Worm (Caenorhabditis elegans) whole organism, mixed stage, embryonic: ENCODE measurements around the gene R74.7.

Source experiments
- M03D4.4 ChIP-seq: sonication (generic microtip); optimal IDR thresholded peaks from 2 replicates; lab custom pipeline; 2017; ENCODE audit warnings: mild to moderate bottlenecking, missing genetic modification characterization, missing compliant biosample characterization
- bed-3 ChIP-seq: fragments of 200-800 bp; sonication (Bioruptor generic); optimal IDR thresholded peaks from 3 replicates; lab custom pipeline; 2018; ENCODE audit warnings: mild to moderate bottlenecking, missing genetic modification characterization, moderate library complexity, missing compliant biosample characterization
- blmp-1 ChIP-seq: fragments of 150-350 bp; optimal IDR thresholded peaks from 2 replicates; lab custom pipeline; 2014; ENCODE audit warnings: missing biosample characterization, missing genetic modification characterization
- ceh-39 ChIP-seq: fragments of 150-350 bp; optimal IDR thresholded peaks from 2 replicates; lab custom pipeline; 2014; ENCODE audit warnings: missing biosample characterization, missing genetic modification characterization
- ceh-43 ChIP-seq: fragments of 200-800 bp; sonication (Bioruptor generic); optimal IDR thresholded peaks from 2 replicates; lab custom pipeline; 2018; ENCODE audit warnings: mild to moderate bottlenecking, missing genetic modification characterization, moderate library complexity, missing compliant biosample characterization
- ceh-83 ChIP-seq: fragments of 200-800 bp; sonication (Bioruptor generic); optimal IDR thresholded peaks from 2 replicates; lab custom pipeline; 2018; ENCODE audit warnings: mild to moderate bottlenecking, missing genetic modification characterization, missing compliant biosample characterization
- ces-1 ChIP-seq: fragments of 150-350 bp; optimal IDR thresholded peaks from 2 replicates; lab custom pipeline; 2014; ENCODE audit warnings: missing biosample characterization, missing genetic modification reagents, missing genetic modification characterization
- cnd-1 ChIP-seq: fragments of 200-800 bp; sonication (Bioruptor generic); optimal IDR thresholded peaks from 2 replicates; lab custom pipeline; 2018; ENCODE audit warnings: mild to moderate bottlenecking, missing genetic modification characterization, missing compliant biosample characterization
- drap-1 ChIP-seq: fragments of 200-800 bp; sonication (Bioruptor generic); optimal IDR thresholded peaks from 3 replicates; lab custom pipeline; 2018; ENCODE audit warnings: mild to moderate bottlenecking, missing genetic modification characterization, missing compliant biosample characterization
- elt-1 ChIP-seq: sonication (generic microtip); optimal IDR thresholded peaks from 2 replicates; lab custom pipeline; 2017; ENCODE audit warnings: missing genetic modification characterization, mild to moderate bottlenecking, missing compliant biosample characterization, antibody characterized with exemption, moderate library complexity, borderline replicate concordance; ENCODE audit not compliant: insufficient read depth
- elt-3 ChIP-seq: fragments of 150-350 bp; optimal IDR thresholded peaks from 2 replicates; lab custom pipeline; 2014; ENCODE audit warnings: missing biosample characterization, missing genetic modification characterization
- flh-1 ChIP-seq: fragments of 200-800 bp; sonication (Bioruptor generic); optimal IDR thresholded peaks from 2 replicates; lab custom pipeline; 2018; ENCODE audit warnings: mild to moderate bottlenecking, missing genetic modification characterization, moderate library complexity, missing compliant biosample characterization
- ham-2 ChIP-seq: fragments of 200-800 bp; sonication (Bioruptor generic); optimal IDR thresholded peaks from 2 replicates; lab custom pipeline; 2018; ENCODE audit warnings: mild to moderate bottlenecking, missing genetic modification characterization, missing compliant biosample characterization
- hlh-1 ChIP-seq: fragments of 150-350 bp; optimal IDR thresholded peaks from 2 replicates; lab custom pipeline; 2014; ENCODE audit warnings: missing biosample characterization, missing genetic modification reagents, missing genetic modification characterization
- lin-13 ChIP-seq: fragments of 150-350 bp; optimal IDR thresholded peaks from 2 replicates; lab custom pipeline; 2014; ENCODE audit warnings: missing biosample characterization, missing genetic modification characterization
- lin-32 ChIP-seq: fragments of 200-800 bp; sonication (Bioruptor generic); optimal IDR thresholded peaks from 2 replicates; lab custom pipeline; 2018; ENCODE audit warnings: mild to moderate bottlenecking, missing genetic modification characterization, missing compliant biosample characterization
- lsy-2 ChIP-seq: fragments of 150-350 bp; optimal IDR thresholded peaks from 2 replicates; lab custom pipeline; 2014; ENCODE audit warnings: missing biosample characterization, missing genetic modification characterization
- mab-5 ChIP-seq: fragments of 150-350 bp; optimal IDR thresholded peaks from 2 replicates; lab custom pipeline; 2014; ENCODE audit warnings: missing biosample characterization, missing genetic modification characterization
- mep-1 ChIP-seq: fragments of 150-350 bp; optimal IDR thresholded peaks from 2 replicates; lab custom pipeline; 2017; ENCODE audit warnings: missing biosample characterization, missing genetic modification reagents, missing genetic modification characterization, inconsistent platforms
- mls-2 ChIP-seq: sonication (generic microtip); optimal IDR thresholded peaks from 2 replicates; lab custom pipeline; 2016; ENCODE audit warnings: mild to moderate bottlenecking, missing genetic modification characterization, moderate library complexity, missing compliant biosample characterization
- nhr-12 ChIP-seq: fragments of 150-350 bp; optimal IDR thresholded peaks from 2 replicates; lab custom pipeline; 2014; ENCODE audit warnings: missing biosample characterization, missing genetic modification characterization
- nhr-2 ChIP-seq: fragments of 150-350 bp; optimal IDR thresholded peaks from 2 replicates; lab custom pipeline; 2014; ENCODE audit warnings: missing biosample characterization, missing genetic modification characterization
- nhr-237 ChIP-seq: fragments of 150-350 bp; optimal IDR thresholded peaks from 2 replicates; lab custom pipeline; 2014; ENCODE audit warnings: missing biosample characterization, missing genetic modification characterization
- nhr-76 ChIP-seq: sonication (generic microtip); optimal IDR thresholded peaks from 2 replicates; lab custom pipeline; 2017; ENCODE audit warnings: missing biosample characterization, missing genetic modification characterization
- pha-4 ChIP-seq: fragments of 150-350 bp; optimal IDR thresholded peaks from 2 replicates; lab custom pipeline; 2018; ENCODE audit warnings: missing biosample characterization, missing genetic modification reagents, missing genetic modification characterization
- sem-2 ChIP-seq: fragments of 200-800 bp; sonication (Bioruptor generic); optimal IDR thresholded peaks from 2 replicates; lab custom pipeline; 2018; ENCODE audit warnings: mild to moderate bottlenecking, missing genetic modification characterization, missing compliant biosample characterization
- snpc-4 ChIP-seq: fragments of 150-350 bp; optimal IDR thresholded peaks from 2 replicates; lab custom pipeline; 2014; ENCODE audit warnings: missing biosample characterization, missing genetic modification characterization
- sptf-1 ChIP-seq: sonication (generic microtip); optimal IDR thresholded peaks from 2 replicates; lab custom pipeline; 2017; ENCODE audit warnings: mild to moderate bottlenecking, missing genetic modification characterization, moderate library complexity, missing compliant biosample characterization
- tbx-8 ChIP-seq: fragments of 200-800 bp; sonication (Bioruptor generic); optimal IDR thresholded peaks from 2 replicates; lab custom pipeline; 2018; ENCODE audit warnings: mild to moderate bottlenecking, missing genetic modification characterization, moderate library complexity, missing compliant biosample characterization
- unc-120 ChIP-seq: sonication (generic microtip); optimal IDR thresholded peaks from 2 replicates; lab custom pipeline; 2017; ENCODE audit warnings: missing genetic modification characterization, missing compliant biosample characterization; ENCODE audit not compliant: poor library complexity, severe bottlenecking
- unc-39 ChIP-seq: fragments of 150-350 bp; optimal IDR thresholded peaks from 2 replicates; lab custom pipeline; 2014; ENCODE audit warnings: missing biosample characterization, missing genetic modification characterization
- unc-62 ChIP-seq: fragments of 150-350 bp; optimal IDR thresholded peaks from 2 replicates; lab custom pipeline; 2014; ENCODE audit warnings: missing biosample characterization, missing genetic modification reagents, missing genetic modification characterization
- ztf-11 ChIP-seq: fragments of 150-350 bp; optimal IDR thresholded peaks from 2 replicates; lab custom pipeline; 2014; ENCODE audit warnings: missing biosample characterization, missing genetic modification characterization

Gene R74.7

ce11 chrIII:4194349-4195110 is 9.7 kb upstream of the R74.7 start:
- TF ChIP-seq mls-2 (tag; lab: Kevin White, UChicago) (no peak), snpc-4 (no peak)

- TF ChIP-seq ces-1 (GFP tag; lab: Kevin White, UChicago) (peak; percentile 35), bed-3 (GFP tag; lab: Kevin White, UChicago) (no peak), hlh-1 (tag; lab: Kevin White, UChicago) (no peak), blmp-1 (tag; lab: Kevin White, UChicago) (no peak), cnd-1 (peak; percentile 3), mab-5 (tag; lab: Kevin White, UChicago) (peak; percentile 20), lin-32 (GFP tag; lab: Kevin White, UChicago) (peak; percentile 50)
- TF ChIP-seq, all 35 proteins: peak for 4
Observed at ce11 chrIII:4195306-4196008, 8.8 kb upstream of the R74.7 start.

ce11 chrIII:4196301-4196987 is 7.8 kb upstream of the R74.7 start:
- TF ChIP-seq unc-120 (tag; lab: Kevin White, UChicago) (peak; percentile 88), ceh-39 (tag; lab: Kevin White, UChicago) (peak; percentile 22), mab-5 (tag; lab: Kevin White, UChicago) (no peak), ztf-11 (tag; lab: Kevin White, UChicago) (no peak), flh-1 (GFP tag; lab: Kevin White, UChicago) (no peak), nhr-237 (peak; percentile 5), mep-1 (peak; percentile 37), lsy-2 (peak; percentile 50), sem-2 (GFP tag; lab: Kevin White, UChicago) (no peak), elt-1 (no peak), ham-2 (no peak), mls-2 (tag; lab: Kevin White, UChicago) (peak; percentile 4), ces-1 (GFP tag; lab: Kevin White, UChicago) (peak; percentile 15), drap-1 (no peak), bed-3 (GFP tag; lab: Kevin White, UChicago) (no peak), nhr-12 (tag; lab: Kevin White, UChicago) (no peak)

DNA sequence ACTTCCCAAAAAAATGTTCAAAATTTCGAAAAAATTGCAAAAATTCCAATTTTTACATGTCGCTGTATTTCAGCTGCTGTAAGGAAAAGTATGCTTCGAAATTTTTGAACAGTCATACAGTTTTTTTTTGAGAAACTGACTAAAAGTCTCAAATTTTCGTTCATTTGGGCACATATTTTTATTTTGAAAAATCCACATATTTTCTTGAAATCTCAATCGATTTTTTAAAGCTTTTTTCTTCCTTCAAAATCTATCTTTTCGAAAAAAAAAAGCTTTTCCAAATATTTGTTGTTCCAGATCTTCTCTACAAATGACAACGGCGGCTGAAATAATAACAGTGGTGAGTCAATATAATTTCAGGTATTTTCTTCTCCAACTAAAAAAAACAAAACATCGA is 7.2 kb upstream of the R74.7 start, which contains the start of gene asd-1:
asd-1 (plus strand) TSS at position 298 of the 397 bp plus-strand sequence.
- TF ChIP-seq ceh-43 (GFP tag; lab: Kevin White, UChicago) (no peak), ztf-11 (tag; lab: Kevin White, UChicago) (no peak), bed-3 (GFP tag; lab: Kevin White, UChicago) (no peak), pha-4 (tag; lab: Kevin White, UChicago) (no peak), mab-5 (tag; lab: Kevin White, UChicago) (no peak), drap-1 (no peak), snpc-4 (no peak), cnd-1 (no peak), nhr-76 (tag; lab: Kevin White, UChicago) (no peak), tbx-8 (GFP tag; lab: Kevin White, UChicago) (no peak), sem-2 (GFP tag; lab: Kevin White, UChicago) (no peak), unc-39 (no peak), ceh-83 (GFP tag; lab: Kevin White, UChicago) (no peak), hlh-1 (tag; lab: Kevin White, UChicago) (no peak), lsy-2 (no peak), ces-1 (GFP tag; lab: Kevin White, UChicago) (no peak), elt-3 (tag; lab: Kevin White, UChicago) (no peak), lin-32 (GFP tag; lab: Kevin White, UChicago) (no peak)
- TF ChIP-seq, all 35 proteins: peak for 0

DNA sequence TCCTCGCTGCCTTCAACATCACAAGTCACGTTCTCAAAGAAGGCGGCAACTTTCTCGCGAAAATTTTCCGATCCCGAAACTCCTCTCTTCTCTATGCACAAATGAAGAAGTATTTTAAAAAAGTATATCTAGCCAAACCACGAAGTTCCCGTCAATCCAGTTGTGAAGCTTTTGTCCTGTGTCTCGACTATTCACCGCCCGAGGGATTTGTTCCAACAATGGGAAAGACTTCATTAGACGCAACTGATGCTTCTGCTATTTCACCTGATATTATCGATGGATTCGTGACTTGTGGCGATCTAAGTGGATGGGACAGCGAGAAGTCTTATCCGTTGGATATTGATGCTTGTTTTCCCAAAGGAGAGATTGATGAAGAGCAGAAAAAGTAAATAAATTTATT is 735 bp downstream of the R74.7 start:
- TF ChIP-seq blmp-1 (tag; lab: Kevin White, UChicago) (no peak), mab-5 (tag; lab: Kevin White, UChicago) (no peak), snpc-4 (no peak), nhr-12 (tag; lab: Kevin White, UChicago) (no peak), nhr-2 (tag; lab: Kevin White, UChicago) (no peak), ztf-11 (tag; lab: Kevin White, UChicago) (no peak), M03D4.4 (tag; lab: Kevin White, UChicago) (no peak), lin-13 (tag; lab: Kevin White, UChicago) (no peak), unc-62 (GFP tag; lab: Kevin White, UChicago) (no peak), sptf-1 (no peak), ces-1 (GFP tag; lab: Kevin White, UChicago) (no peak), bed-3 (GFP tag; lab: Kevin White, UChicago) (no peak)
